Worm (Caenorhabditis elegans) whole organism, young adult: ENCODE results near the gene R02E12.12.

ENCODE experiments used
- B0035.1 ChIP-seq: sonication (generic microtip); optimal IDR thresholded peaks from 2 replicates; lab custom pipeline; 2016; ENCODE audit warnings: missing genetic modification characterization, mild to moderate bottlenecking, missing compliant biosample characterization, missing genotype, missing genetic modification reagents
- F10E7.11 ChIP-seq: sonication (generic microtip); optimal IDR thresholded peaks from 2 replicates; lab custom pipeline; 2017; ENCODE audit warnings: mild to moderate bottlenecking, missing genetic modification characterization, moderate library complexity, missing compliant biosample characterization
- F22D6.2 ChIP-seq: sonication (generic microtip); optimal IDR thresholded peaks from 2 replicates; lab custom pipeline; 2016; ENCODE audit warnings: mild to moderate bottlenecking, missing genetic modification characterization, missing compliant biosample characterization
- F39B2.1 ChIP-seq: fragments of 200-800 bp; sonication (Bioruptor generic); IDR thresholded peaks from 2 replicates; pipeline ENCODE4 v1.3.6; 2022; ENCODE audit warnings: missing genetic modification reagents, missing genetic modification characterization, missing compliant biosample characterization
- F49E8.2 ChIP-seq: sonication (generic microtip); optimal IDR thresholded peaks from 3 replicates; lab custom pipeline; 2017; ENCODE audit warnings: missing genetic modification characterization, mild to moderate bottlenecking, missing compliant biosample characterization, antibody characterized with exemption, moderate library complexity; ENCODE audit not compliant: insufficient read depth
- F57C9.4 ChIP-seq: sonication (generic microtip); optimal IDR thresholded peaks from 2 replicates; lab custom pipeline; 2017; ENCODE audit warnings: mild to moderate bottlenecking, missing genetic modification characterization, missing compliant biosample characterization
- K11D2.4 ChIP-seq: fragments of 200-800 bp; sonication (Bioruptor generic); IDR thresholded peaks from 2 replicates; pipeline ENCODE4 v1.3.6; 2022; ENCODE audit warnings: missing genetic modification reagents, missing genetic modification characterization, missing compliant biosample characterization
- T07F8.4 ChIP-seq: sonication (generic microtip); optimal IDR thresholded peaks from 2 replicates; lab custom pipeline; 2016; ENCODE audit warnings: mild to moderate bottlenecking, missing genetic modification characterization, moderate library complexity, missing compliant biosample characterization
- Y56A3A.18 ChIP-seq: fragments of 200-800 bp; sonication (Bioruptor generic); IDR thresholded peaks from 2 replicates; pipeline ENCODE4 v1.3.6; 2022; ENCODE audit warnings: missing genetic modification reagents, missing genetic modification characterization, missing compliant biosample characterization
- Y67H2A.10 ChIP-seq: fragments of 200-800 bp; sonication (Bioruptor generic); conservative IDR thresholded peaks from 2 replicates; pipeline ENCODE4 v1.3.6; 2022; ENCODE audit warnings: missing genetic modification reagents, missing genetic modification characterization, missing compliant biosample characterization
- aptf-2 ChIP-seq: fragments of 200-800 bp; sonication (Bioruptor generic); conservative IDR thresholded peaks from 2 replicates; pipeline ENCODE4 v1.3.6; 2022; ENCODE audit warnings: missing genetic modification reagents, missing genetic modification characterization, missing compliant biosample characterization
- aptf-3 ChIP-seq: fragments of 200-800 bp; sonication (Bioruptor generic); IDR thresholded peaks from 2 replicates; pipeline ENCODE4 v1.3.6; 2022; ENCODE audit warnings: missing genetic modification characterization, missing compliant biosample characterization
- atf-7 ChIP-seq: sonication (generic microtip); optimal IDR thresholded peaks from 2 replicates; lab custom pipeline; 2017; ENCODE audit warnings: mild to moderate bottlenecking, missing genetic modification characterization, missing compliant biosample characterization
- attf-3 ChIP-seq: fragments of 200-800 bp; sonication (Bioruptor generic); conservative IDR thresholded peaks from 2 replicates; pipeline ENCODE4 v1.3.6; 2022; ENCODE audit warnings: missing genetic modification reagents, missing genetic modification characterization, missing compliant biosample characterization
- cebp-1 ChIP-seq, 2 experiments: fragments of 200-800 bp in 1 of 2; sonication (Bioruptor generic) in 1 of 2; sonication (generic microtip) in 1 of 2; IDR thresholded peaks in 1 of 2; optimal IDR thresholded peaks in 1 of 2; 2 replicates each; pipeline versions ENCODE4 v1.3.6 to Lab custom; 2017 to 2022; ENCODE audit warnings: missing compliant biosample characterization in 2 of 2, missing genetic modification characterization in 2 of 2, mild to moderate bottlenecking in 1 of 2, missing genetic modification reagents in 1 of 2, moderate library complexity in 1 of 2
- cebp-2 ChIP-seq: fragments of 200-800 bp; sonication (Bioruptor generic); IDR thresholded peaks from 2 replicates; pipeline ENCODE4 v1.3.6; 2022; ENCODE audit warnings: missing genetic modification characterization, missing compliant biosample characterization
- ceh-100 ChIP-seq: fragments of 200-800 bp; sonication (Bioruptor generic); IDR thresholded peaks from 2 replicates; pipeline ENCODE4 v1.3.6; 2022; ENCODE audit warnings: missing genetic modification reagents, missing genetic modification characterization, missing compliant biosample characterization
- ceh-40 ChIP-seq: fragments of 200-800 bp; sonication (Bioruptor generic); IDR thresholded peaks from 2 replicates; pipeline ENCODE4 v1.3.6; 2022; ENCODE audit warnings: missing genetic modification characterization, missing compliant biosample characterization
- ceh-79 ChIP-seq: sonication (generic microtip); optimal IDR thresholded peaks from 2 replicates; lab custom pipeline; 2017; ENCODE audit warnings: mild to moderate bottlenecking, missing genetic modification characterization, missing compliant biosample characterization
- chd-7 ChIP-seq: sonication (generic microtip); optimal IDR thresholded peaks from 2 replicates; lab custom pipeline; 2016; ENCODE audit warnings: mild to moderate bottlenecking, missing genetic modification characterization, moderate library complexity, missing compliant biosample characterization
- efl-1 ChIP-seq: fragments of 150-350 bp; optimal IDR thresholded peaks from 2 replicates; lab custom pipeline; 2014; ENCODE audit warnings: missing biosample characterization, missing genetic modification reagents, missing genetic modification characterization
- ekl-4 ChIP-seq: fragments of 200-800 bp; sonication (Bioruptor generic); IDR thresholded peaks from 2 replicates; pipeline ENCODE4 v1.3.6; 2022; ENCODE audit warnings: missing genetic modification reagents, missing genetic modification characterization, missing compliant biosample characterization
- hmg-20 ChIP-seq: fragments of 200-800 bp; sonication (Bioruptor generic); IDR thresholded peaks from 2 replicates; pipeline ENCODE4 v1.3.6; 2022; ENCODE audit warnings: missing genetic modification reagents, missing genetic modification characterization, missing compliant biosample characterization
- let-526 ChIP-seq: fragments of 200-800 bp; sonication (Bioruptor generic); IDR thresholded peaks from 2 replicates; pipeline ENCODE4 v1.3.6; 2022; ENCODE audit warnings: missing genetic modification reagents, missing genetic modification characterization, missing compliant biosample characterization
- lin-26 ChIP-seq: fragments of 200-800 bp; sonication (Bioruptor generic); IDR thresholded peaks from 2 replicates; pipeline ENCODE4 v1.3.6; 2022; ENCODE audit warnings: missing genetic modification reagents, missing genetic modification characterization, missing compliant biosample characterization
- lin-35 ChIP-seq, 3 experiments: fragments of 150-350 bp in 2 of 3; sonication (generic microtip) in 1 of 3; optimal IDR thresholded peaks; 2 replicates each; lab custom pipeline; 2014 to 2018; ENCODE audit warnings: missing biosample characterization in 3 of 3, missing genetic modification characterization in 3 of 3, missing genetic modification reagents in 3 of 3
- lin-40 ChIP-seq: sonication (generic microtip); optimal IDR thresholded peaks from 2 replicates; lab custom pipeline; 2016; ENCODE audit warnings: missing genetic modification characterization, mild to moderate bottlenecking, missing compliant biosample characterization, missing genotype, missing genetic modification reagents
- lir-1 ChIP-seq: fragments of 200-800 bp; sonication (Bioruptor generic); conservative IDR thresholded peaks from 2 replicates; pipeline ENCODE4 v1.3.6; 2022; ENCODE audit warnings: missing genetic modification reagents, missing genetic modification characterization, missing compliant biosample characterization
- lsl-1 ChIP-seq: fragments of 200-800 bp; sonication (Bioruptor generic); optimal IDR thresholded peaks from 2 replicates; lab custom pipeline; 2018; ENCODE audit warnings: mild to moderate bottlenecking, missing genetic modification characterization, moderate library complexity, missing compliant biosample characterization
- lsy-27 ChIP-seq: sonication (generic microtip); optimal IDR thresholded peaks from 2 replicates; lab custom pipeline; 2017; ENCODE audit warnings: missing genetic modification characterization, mild to moderate bottlenecking, missing compliant biosample characterization, antibody characterized with exemption, missing genotype, borderline replicate concordance; ENCODE audit not compliant: insufficient read depth
- madf-3 ChIP-seq: fragments of 200-800 bp; sonication (Bioruptor generic); IDR thresholded peaks from 2 replicates; pipeline ENCODE4 v1.3.6; 2022; ENCODE audit warnings: missing genetic modification reagents, missing genetic modification characterization, missing compliant biosample characterization
- madf-8 ChIP-seq: fragments of 200-800 bp; sonication (Bioruptor generic); conservative IDR thresholded peaks from 2 replicates; pipeline ENCODE4 v1.3.6; 2022; ENCODE audit warnings: missing genetic modification reagents, missing genetic modification characterization, missing compliant biosample characterization
- mes-4 ChIP-seq: sonication (generic microtip); optimal IDR thresholded peaks from 2 replicates; lab custom pipeline; 2016; ENCODE audit warnings: missing genotype, missing genetic modification characterization, missing compliant biosample characterization
- mxl-1 ChIP-seq: sonication (generic microtip); optimal IDR thresholded peaks from 2 replicates; lab custom pipeline; 2016; ENCODE audit warnings: missing genetic modification characterization, missing compliant biosample characterization
- nhr-80 ChIP-seq: sonication (generic microtip); optimal IDR thresholded peaks from 2 replicates; lab custom pipeline; 2016; ENCODE audit warnings: missing genetic modification characterization, missing compliant biosample characterization
- repo-1 ChIP-seq: sonication (generic microtip); optimal IDR thresholded peaks from 2 replicates; lab custom pipeline; 2017; ENCODE audit warnings: mild to moderate bottlenecking, missing genetic modification characterization, missing compliant biosample characterization
- rpc-1 ChIP-seq, 2 experiments: fragments of 150-350 bp in 1 of 2; sonication (generic microtip) in 1 of 2; optimal IDR thresholded peaks; 2 replicates each; lab custom pipeline; 2014 to 2018; ENCODE audit warnings: missing biosample characterization in 1 of 2, missing genetic modification characterization in 1 of 2, missing genetic modification reagents in 1 of 2, missing genotype in 1 of 2
- sea-2 ChIP-seq: fragments of 200-800 bp; sonication (Bioruptor generic); IDR thresholded peaks from 2 replicates; pipeline ENCODE4 v1.3.6; 2022; ENCODE audit warnings: missing genetic modification characterization, missing compliant biosample characterization
- somi-1 ChIP-seq: fragments of 200-800 bp; sonication (Bioruptor generic); optimal IDR thresholded peaks from 2 replicates; lab custom pipeline; 2018; ENCODE audit warnings: mild to moderate bottlenecking, missing genetic modification characterization, missing compliant biosample characterization
- tbp1 ChIP-seq: fragments of 200-800 bp; sonication (Bioruptor generic); optimal IDR thresholded peaks from 2 replicates; lab custom pipeline; 2018; ENCODE audit warnings: mild to moderate bottlenecking, missing genetic modification characterization, missing compliant biosample characterization
- tbx-9 ChIP-seq: sonication (generic microtip); optimal IDR thresholded peaks from 2 replicates; lab custom pipeline; 2016; ENCODE audit warnings: borderline replicate concordance, missing genetic modification characterization, inconsistent platforms, missing compliant biosample characterization
- tlf-1 ChIP-seq: fragments of 200-800 bp; sonication (Bioruptor generic); optimal IDR thresholded peaks from 2 replicates; lab custom pipeline; 2018; ENCODE audit warnings: mild to moderate bottlenecking, missing genetic modification characterization, missing compliant biosample characterization
- unc-130 ChIP-seq: sonication (generic microtip); optimal IDR thresholded peaks from 2 replicates; lab custom pipeline; 2016; ENCODE audit warnings: missing genetic modification reagents, missing genetic modification characterization, missing compliant biosample characterization
- unc-62 ChIP-seq: fragments of 150-350 bp; optimal IDR thresholded peaks from 2 replicates; lab custom pipeline; 2014; ENCODE audit warnings: missing biosample characterization, missing genetic modification reagents, missing genetic modification characterization
- zim-3 ChIP-seq: sonication (generic microtip); optimal IDR thresholded peaks from 2 replicates; lab custom pipeline; 2017; ENCODE audit warnings: mild to moderate bottlenecking, missing genetic modification characterization, moderate library complexity, missing compliant biosample characterization
- ztf-18 ChIP-seq: sonication (generic microtip); optimal IDR thresholded peaks from 2 replicates; lab custom pipeline; 2016; ENCODE audit warnings: missing genotype, mild to moderate bottlenecking, missing genetic modification characterization, missing compliant biosample characterization
- ztf-22 ChIP-seq: fragments of 200-800 bp; sonication (Bioruptor generic); optimal IDR thresholded peaks from 2 replicates; lab custom pipeline; 2018; ENCODE audit warnings: mild to moderate bottlenecking, missing genetic modification characterization, moderate library complexity, missing compliant biosample characterization
- ztf-25 ChIP-seq: fragments of 200-800 bp; sonication (Bioruptor generic); IDR thresholded peaks from 2 replicates; pipeline ENCODE4 v1.3.6; 2022; ENCODE audit warnings: missing genetic modification reagents, missing genetic modification characterization, missing compliant biosample characterization
- ztf-26 ChIP-seq: sonication (generic microtip); optimal IDR thresholded peaks from 2 replicates; lab custom pipeline; 2017; ENCODE audit warnings: missing genetic modification characterization, missing compliant biosample characterization

Gene R02E12.12

DNA sequence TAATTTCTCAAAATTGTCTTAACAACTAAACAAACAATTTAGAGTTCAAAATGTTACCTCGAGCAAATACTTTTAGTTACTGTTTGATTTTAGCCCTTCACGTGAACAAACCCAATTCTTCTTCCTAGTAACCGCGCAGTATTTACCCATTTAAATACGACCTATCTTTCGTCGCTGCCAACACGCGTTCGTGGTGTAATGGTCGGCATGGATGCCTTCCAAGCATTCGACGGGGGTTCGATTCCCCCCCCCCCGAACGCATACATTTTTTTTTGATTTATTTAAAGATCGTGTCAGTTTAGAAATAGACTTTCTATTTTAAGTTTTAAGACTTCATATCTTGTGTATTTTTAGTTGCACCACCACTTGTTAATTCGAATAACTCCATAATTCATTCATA, 8.9 kb upstream of the R02E12.12 start (continued):
- no peak for TF ChIP-seq ztf-18
- no peak for TF ChIP-seq aptf-3 (GFP tag; lab: Robert Waterston, UW)
- peak; percentile 88 for TF ChIP-seq tbp1
- TF ChIP-seq Y56A3A.18 = no peak
- TF ChIP-seq F49E8.2 (tag; lab: Kevin White, UChicago) = no peak
- no peak for TF ChIP-seq efl-1
- no peak for TF ChIP-seq K11D2.4
- no peak for TF ChIP-seq tlf-1 (GFP tag; lab: Kevin White, UChicago)
- TF ChIP-seq rpc-1 (optimal IDR thresholded peaks at IDR 0.05; lab: Kevin White, UChicago) = peak; percentile 73
- peak; percentile 82 for TF ChIP-seq rpc-1 (tag; optimal IDR thresholded peaks at IDR 0.05; lab: Kevin White, UChicago)
- TF ChIP-seq madf-8 (GFP tag; lab: Robert Waterston, UW) = no peak
- TF ChIP-seq nhr-80 = no peak
- no peak for TF ChIP-seq ztf-26
- TF ChIP-seq lin-40 = peak; percentile 5
- TF ChIP-seq unc-62 (GFP tag; lab: Kevin White, UChicago) = no peak
- no peak for TF ChIP-seq hmg-20 (GFP tag; lab: Robert Waterston, UW)
- TF ChIP-seq F22D6.2 (tag; lab: Kevin White, UChicago) = no peak
- TF ChIP-seq B0035.1 (tag; lab: Kevin White, UChicago) = no peak
- no peak for TF ChIP-seq lir-1 (GFP tag; lab: Robert Waterston, UW)
- 0 out of 2 replicates have a peak, but pooled peaks have one; percentile 55 for TF ChIP-seq ztf-25 (GFP tag; lab: Robert Waterston, UW)
- no peak for TF ChIP-seq lsl-1 (GFP tag; lab: Kevin White, UChicago)
- peak; percentile 18 for TF ChIP-seq somi-1 (GFP tag; lab: Kevin White, UChicago)
- TF ChIP-seq lsy-27 = no peak
- no peak for TF ChIP-seq tbx-9 (tag; lab: Kevin White, UChicago)
- TF ChIP-seq lin-26 (GFP tag; lab: Robert Waterston, UW) = peak; percentile 80
- no peak for TF ChIP-seq mes-4 (tag; lab: Kevin White, UChicago)
- peak; percentile 36; the same call in 1 of the 2 replicates for TF ChIP-seq ceh-100
- TF ChIP-seq aptf-2 (GFP tag; lab: Robert Waterston, UW) = no peak
- TF ChIP-seq T07F8.4 (tag; lab: Kevin White, UChicago) = no peak
- no peak for TF ChIP-seq let-526 (GFP tag; lab: Robert Waterston, UW)
- no peak for TF ChIP-seq atf-7
- TF ChIP-seq zim-3 (tag; lab: Kevin White, UChicago) = peak; percentile 64
- no peak for TF ChIP-seq cebp-2
- no peak for TF ChIP-seq attf-3
- TF ChIP-seq unc-130 = no peak
- no peak for TF ChIP-seq F57C9.4 (tag; lab: Kevin White, UChicago)
- TF ChIP-seq chd-7 (tag; lab: Kevin White, UChicago) = peak; percentile 32
- TF ChIP-seq cebp-1 (GFP tag; IDR thresholded peaks at IDR 0.05; lab: Robert Waterston, UW) = 0 out of 2 replicates have a peak, but pooled peaks have one; percentile 10
- peak; percentile 45 for TF ChIP-seq cebp-1 (tag; optimal IDR thresholded peaks at IDR 0.05; lab: Kevin White, UChicago)
- TF ChIP-seq madf-3 (GFP tag; lab: Robert Waterston, UW) = no peak
- peak; percentile 8 for TF ChIP-seq mxl-1 (tag; lab: Kevin White, UChicago)
- no peak for TF ChIP-seq ekl-4 (GFP tag; lab: Robert Waterston, UW)
- TF ChIP-seq repo-1 (tag; lab: Kevin White, UChicago) = no peak
- no peak for TF ChIP-seq sea-2 (GFP tag; lab: Robert Waterston, UW)
- no peak for TF ChIP-seq F10E7.11
- no peak for TF ChIP-seq ceh-79
- TF ChIP-seq ceh-40 (GFP tag; lab: Robert Waterston, UW) = no peak
- TF ChIP-seq Y67H2A.10 (GFP tag; lab: Robert Waterston, UW) = no peak
- no peak for TF ChIP-seq F39B2.1 (GFP tag; lab: Robert Waterston, UW)
- TF ChIP-seq ztf-22 = no peak
- no peak for TF ChIP-seq lin-35 (GFP tag; optimal IDR thresholded peaks at IDR 0.05; lab: Kevin White, UChicago)
